Worm (Caenorhabditis elegans) whole organism, young adult: ENCODE results near the gene lin-15A.
A peak's percentile ranks its signal among the peaks of the same experiment; 100 is the strongest.

Experiments
- B0035.1 ChIP-seq: sonication (generic microtip); optimal IDR thresholded peaks from 2 replicates; lab custom pipeline; 2016; ENCODE audit warnings: missing genetic modification characterization, mild to moderate bottlenecking, missing compliant biosample characterization, missing genotype, missing genetic modification reagents
- B0261.1 ChIP-seq: sonication (generic microtip); optimal IDR thresholded peaks from 2 replicates; lab custom pipeline; 2016; ENCODE audit warnings: mild to moderate bottlenecking, missing genetic modification characterization, moderate library complexity, missing compliant biosample characterization
- B0336.3 ChIP-seq: fragments of 200-800 bp; sonication (Bioruptor generic); IDR thresholded peaks from 2 replicates; pipeline ENCODE4 v1.3.6; 2022; ENCODE audit warnings: missing genetic modification characterization, missing compliant biosample characterization
- D2030.7 ChIP-seq: fragments of 200-800 bp; sonication (Bioruptor generic); IDR thresholded peaks from 2 replicates; pipeline ENCODE4 v1.3.6; 2022; ENCODE audit warnings: missing genetic modification reagents, missing genetic modification characterization, missing compliant biosample characterization
- F10E7.11 ChIP-seq: sonication (generic microtip); optimal IDR thresholded peaks from 2 replicates; lab custom pipeline; 2017; ENCODE audit warnings: mild to moderate bottlenecking, missing genetic modification characterization, moderate library complexity, missing compliant biosample characterization
- F22D6.2 ChIP-seq: sonication (generic microtip); optimal IDR thresholded peaks from 2 replicates; lab custom pipeline; 2016; ENCODE audit warnings: mild to moderate bottlenecking, missing genetic modification characterization, missing compliant biosample characterization
- F49E8.2 ChIP-seq: sonication (generic microtip); optimal IDR thresholded peaks from 3 replicates; lab custom pipeline; 2017; ENCODE audit warnings: missing genetic modification characterization, mild to moderate bottlenecking, missing compliant biosample characterization, antibody characterized with exemption, moderate library complexity; ENCODE audit not compliant: insufficient read depth
- K11D2.4 ChIP-seq: fragments of 200-800 bp; sonication (Bioruptor generic); IDR thresholded peaks from 2 replicates; pipeline ENCODE4 v1.3.6; 2022; ENCODE audit warnings: missing genetic modification reagents, missing genetic modification characterization, missing compliant biosample characterization
- Y56A3A.18 ChIP-seq: fragments of 200-800 bp; sonication (Bioruptor generic); IDR thresholded peaks from 2 replicates; pipeline ENCODE4 v1.3.6; 2022; ENCODE audit warnings: missing genetic modification reagents, missing genetic modification characterization, missing compliant biosample characterization
- Y79H2A.3 ChIP-seq: fragments of 200-800 bp; sonication (Bioruptor generic); conservative IDR thresholded peaks from 2 replicates; pipeline ENCODE4 v1.3.6; 2022; ENCODE audit warnings: missing genetic modification reagents, missing genetic modification characterization, missing compliant biosample characterization
- ZK185.1 ChIP-seq: sonication (generic microtip); optimal IDR thresholded peaks from 2 replicates; lab custom pipeline; 2016; ENCODE audit warnings: mild to moderate bottlenecking, missing genetic modification characterization, missing compliant biosample characterization; ENCODE audit not compliant: poor library complexity, severe bottlenecking
- akir-1 ChIP-seq: fragments of 200-800 bp; sonication (Bioruptor generic); optimal IDR thresholded peaks from 2 replicates; lab custom pipeline; 2018; ENCODE audit warnings: mild to moderate bottlenecking, missing genetic modification characterization, moderate library complexity, missing compliant biosample characterization
- attf-3 ChIP-seq: fragments of 200-800 bp; sonication (Bioruptor generic); conservative IDR thresholded peaks from 2 replicates; pipeline ENCODE4 v1.3.6; 2022; ENCODE audit warnings: missing genetic modification reagents, missing genetic modification characterization, missing compliant biosample characterization
- attf-6 ChIP-seq: fragments of 200-800 bp; sonication (Bioruptor generic); IDR thresholded peaks from 2 replicates; pipeline ENCODE4 v1.3.6; 2022; ENCODE audit warnings: missing genetic modification reagents, missing genetic modification characterization, missing compliant biosample characterization
- bed-1 ChIP-seq: fragments of 200-800 bp; sonication (Bioruptor generic); IDR thresholded peaks from 2 replicates; pipeline ENCODE4 v1.3.6; 2022; ENCODE audit warnings: missing genetic modification reagents, missing genetic modification characterization, missing compliant biosample characterization
- ccch-3 ChIP-seq: fragments of 200-800 bp; sonication (Bioruptor generic); optimal IDR thresholded peaks from 2 replicates; lab custom pipeline; 2018; ENCODE audit warnings: mild to moderate bottlenecking, missing genetic modification characterization, missing compliant biosample characterization
- ceh-100 ChIP-seq: fragments of 200-800 bp; sonication (Bioruptor generic); IDR thresholded peaks from 2 replicates; pipeline ENCODE4 v1.3.6; 2022; ENCODE audit warnings: missing genetic modification reagents, missing genetic modification characterization, missing compliant biosample characterization
- ceh-58 ChIP-seq: fragments of 200-800 bp; sonication (Bioruptor generic); IDR thresholded peaks from 2 replicates; pipeline ENCODE4 v1.3.6; 2022; ENCODE audit warnings: missing genetic modification characterization, missing compliant biosample characterization
- die-1 ChIP-seq: sonication (generic microtip); optimal IDR thresholded peaks from 2 replicates; lab custom pipeline; 2016; ENCODE audit warnings: missing genotype, mild to moderate bottlenecking, missing genetic modification characterization, missing compliant biosample characterization
- egl-44 ChIP-seq: fragments of 200-800 bp; sonication (Bioruptor generic); IDR thresholded peaks from 2 replicates; pipeline ENCODE4 v1.3.6; 2022; ENCODE audit warnings: missing genetic modification reagents, missing genetic modification characterization, missing compliant biosample characterization
- ekl-4 ChIP-seq: fragments of 200-800 bp; sonication (Bioruptor generic); IDR thresholded peaks from 2 replicates; pipeline ENCODE4 v1.3.6; 2022; ENCODE audit warnings: missing genetic modification reagents, missing genetic modification characterization, missing compliant biosample characterization
- him-1 ChIP-seq: sonication (generic microtip); optimal IDR thresholded peaks from 2 replicates; lab custom pipeline; 2016; ENCODE audit warnings: missing genotype, missing genetic modification reagents, missing genetic modification characterization, missing compliant biosample characterization
- hlh-26 ChIP-seq: fragments of 200-800 bp; sonication (Bioruptor generic); conservative IDR thresholded peaks from 2 replicates; pipeline ENCODE4 v1.3.6; 2022; ENCODE audit warnings: missing genetic modification reagents, missing genetic modification characterization, missing compliant biosample characterization
- hrde-1 ChIP-seq: sonication (generic microtip); optimal IDR thresholded peaks from 2 replicates; lab custom pipeline; 2016; ENCODE audit warnings: missing genetic modification characterization, mild to moderate bottlenecking, missing compliant biosample characterization, moderate library complexity, missing genotype, missing genetic modification reagents, borderline replicate concordance
- hsf-1 ChIP-seq: fragments of 200-800 bp; sonication (Bioruptor generic); IDR thresholded peaks from 2 replicates; pipeline ENCODE4 v1.3.6; 2022; ENCODE audit warnings: missing genetic modification reagents, missing genetic modification characterization, missing compliant biosample characterization
- let-526 ChIP-seq: fragments of 200-800 bp; sonication (Bioruptor generic); IDR thresholded peaks from 2 replicates; pipeline ENCODE4 v1.3.6; 2022; ENCODE audit warnings: missing genetic modification reagents, missing genetic modification characterization, missing compliant biosample characterization
- lin-26 ChIP-seq: fragments of 200-800 bp; sonication (Bioruptor generic); IDR thresholded peaks from 2 replicates; pipeline ENCODE4 v1.3.6; 2022; ENCODE audit warnings: missing genetic modification reagents, missing genetic modification characterization, missing compliant biosample characterization
- lin-35 ChIP-seq, 3 experiments: fragments of 150-350 bp in 2 of 3; sonication (generic microtip) in 1 of 3; optimal IDR thresholded peaks; 2 replicates each; lab custom pipeline; 2014 to 2018; ENCODE audit warnings: missing biosample characterization in 3 of 3, missing genetic modification characterization in 3 of 3, missing genetic modification reagents in 3 of 3
- lin-40 ChIP-seq: sonication (generic microtip); optimal IDR thresholded peaks from 2 replicates; lab custom pipeline; 2016; ENCODE audit warnings: missing genetic modification characterization, mild to moderate bottlenecking, missing compliant biosample characterization, missing genotype, missing genetic modification reagents
- madf-10 ChIP-seq: sonication (generic microtip); optimal IDR thresholded peaks from 2 replicates; lab custom pipeline; 2016; ENCODE audit warnings: mild to moderate bottlenecking, missing genetic modification characterization, missing compliant biosample characterization
- madf-8 ChIP-seq: fragments of 200-800 bp; sonication (Bioruptor generic); conservative IDR thresholded peaks from 2 replicates; pipeline ENCODE4 v1.3.6; 2022; ENCODE audit warnings: missing genetic modification reagents, missing genetic modification characterization, missing compliant biosample characterization
- mel-28 ChIP-seq: sonication (generic microtip); optimal IDR thresholded peaks from 2 replicates; lab custom pipeline; 2016; ENCODE audit warnings: borderline replicate concordance, mild to moderate bottlenecking, missing genetic modification characterization, missing compliant biosample characterization
- nfya-2 ChIP-seq: fragments of 200-800 bp; sonication (Bioruptor generic); IDR thresholded peaks from 2 replicates; pipeline ENCODE4 v1.3.6; 2022; ENCODE audit warnings: missing genetic modification reagents, missing genetic modification characterization, missing compliant biosample characterization
- nfyb-1 ChIP-seq: fragments of 200-800 bp; sonication (Bioruptor generic); IDR thresholded peaks from 2 replicates; pipeline ENCODE4 v1.3.6; 2022; ENCODE audit warnings: missing genetic modification reagents, missing genetic modification characterization, missing compliant biosample characterization
- nhr-179 ChIP-seq: sonication (generic microtip); optimal IDR thresholded peaks from 2 replicates; lab custom pipeline; 2016; ENCODE audit warnings: mild to moderate bottlenecking, missing genetic modification characterization, missing compliant biosample characterization
- nhr-27 ChIP-seq: fragments of 200-800 bp; sonication (Bioruptor generic); optimal IDR thresholded peaks from 2 replicates; lab custom pipeline; 2018; ENCODE audit warnings: mild to moderate bottlenecking, missing genetic modification characterization, moderate library complexity, missing compliant biosample characterization
- nhr-80 ChIP-seq: sonication (generic microtip); optimal IDR thresholded peaks from 2 replicates; lab custom pipeline; 2016; ENCODE audit warnings: missing genetic modification characterization, missing compliant biosample characterization
- pbrm-1 ChIP-seq: fragments of 200-800 bp; sonication (Bioruptor generic); IDR thresholded peaks from 2 replicates; pipeline ENCODE4 v1.3.6; 2022; ENCODE audit warnings: missing genetic modification reagents, missing genetic modification characterization, missing compliant biosample characterization
- repo-1 ChIP-seq: sonication (generic microtip); optimal IDR thresholded peaks from 2 replicates; lab custom pipeline; 2017; ENCODE audit warnings: mild to moderate bottlenecking, missing genetic modification characterization, missing compliant biosample characterization
- rpc-1 ChIP-seq, 2 experiments: fragments of 150-350 bp in 1 of 2; sonication (generic microtip) in 1 of 2; optimal IDR thresholded peaks; 2 replicates each; lab custom pipeline; 2014 to 2018; ENCODE audit warnings: missing biosample characterization in 1 of 2, missing genetic modification characterization in 1 of 2, missing genetic modification reagents in 1 of 2, missing genotype in 1 of 2
- sea-2 ChIP-seq: fragments of 200-800 bp; sonication (Bioruptor generic); IDR thresholded peaks from 2 replicates; pipeline ENCODE4 v1.3.6; 2022; ENCODE audit warnings: missing genetic modification characterization, missing compliant biosample characterization
- snpc-1.1 ChIP-seq: sonication (generic microtip); optimal IDR thresholded peaks from 2 replicates; lab custom pipeline; 2017; ENCODE audit warnings: missing genetic modification characterization, mild to moderate bottlenecking, missing compliant biosample characterization, antibody characterized with exemption, moderate library complexity, missing genotype, missing genetic modification reagents; ENCODE audit not compliant: insufficient read depth
- tbp1 ChIP-seq: fragments of 200-800 bp; sonication (Bioruptor generic); optimal IDR thresholded peaks from 2 replicates; lab custom pipeline; 2018; ENCODE audit warnings: mild to moderate bottlenecking, missing genetic modification characterization, missing compliant biosample characterization
- zim-3 ChIP-seq: sonication (generic microtip); optimal IDR thresholded peaks from 2 replicates; lab custom pipeline; 2017; ENCODE audit warnings: mild to moderate bottlenecking, missing genetic modification characterization, moderate library complexity, missing compliant biosample characterization
- ztf-6 ChIP-seq: fragments of 200-800 bp; sonication (Bioruptor generic); IDR thresholded peaks from 2 replicates; pipeline ENCODE4 v1.3.6; 2022; ENCODE audit warnings: missing genetic modification reagents, missing genetic modification characterization, missing compliant biosample characterization

lin-15A gene

DNA sequence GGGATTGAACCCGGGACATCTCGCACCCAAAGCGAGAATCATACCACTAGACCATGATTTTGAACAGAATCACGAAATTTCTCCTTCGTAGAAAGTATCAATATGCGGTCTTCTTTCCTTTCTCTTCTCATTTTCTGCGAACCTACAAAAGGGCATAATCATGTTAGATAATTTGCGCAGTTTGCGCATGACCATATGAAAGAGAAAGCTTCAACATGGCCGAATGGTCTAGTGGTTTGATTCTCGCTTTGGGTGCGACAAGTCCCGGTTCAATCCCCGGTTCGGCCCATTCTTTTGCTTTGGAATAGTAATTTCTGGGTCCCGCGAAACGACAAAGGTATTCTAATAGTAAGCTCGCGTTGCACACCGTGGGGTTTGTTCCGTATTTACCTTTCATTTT, 16.0 kb downstream of the lin-15A start (continued):
- peak; percentile 56 for TF ChIP-seq ZK185.1 (tag; lab: Kevin White, UChicago)
- peak; percentile 36; the same call in 1 of the 2 replicates for TF ChIP-seq D2030.7
- TF ChIP-seq rpc-1 (optimal IDR thresholded peaks at IDR 0.05; lab: Kevin White, UChicago) = peak; percentile 61
- TF ChIP-seq rpc-1 (tag; optimal IDR thresholded peaks at IDR 0.05; lab: Kevin White, UChicago) = peak; percentile 69
- TF ChIP-seq bed-1 (GFP tag; lab: Robert Waterston, UW) = no peak
- TF ChIP-seq hlh-26 = no peak
- no peak for TF ChIP-seq B0035.1 (tag; lab: Kevin White, UChicago)
- peak; percentile 72 for TF ChIP-seq nfyb-1 (GFP tag; lab: Robert Waterston, UW)
- peak; percentile 10; the same call in 1 of the 2 replicates for TF ChIP-seq madf-8 (GFP tag; lab: Robert Waterston, UW)
- no peak for TF ChIP-seq madf-10 (tag; lab: Kevin White, UChicago)
- TF ChIP-seq F49E8.2 = no peak

DNA sequence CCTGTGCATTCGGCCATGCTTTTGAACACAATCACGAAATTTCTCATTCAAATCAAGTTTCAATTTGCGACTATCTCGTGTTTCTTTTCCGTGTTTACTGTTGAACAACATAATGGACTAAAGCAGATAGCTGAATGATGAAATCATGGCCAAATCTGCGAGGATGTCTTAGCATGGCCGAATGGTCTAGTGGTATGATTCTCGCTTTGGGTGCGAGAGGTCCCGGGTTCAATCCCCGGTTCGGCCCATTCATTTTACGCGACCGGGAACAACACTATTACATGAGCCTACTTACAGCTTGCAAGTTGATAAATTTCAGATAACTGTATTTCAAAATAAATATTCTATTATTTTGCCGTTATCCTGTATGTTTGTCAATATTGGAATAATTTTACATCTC, 19.5 kb downstream of the lin-15A start:
- TF ChIP-seq let-526 (GFP tag; lab: Robert Waterston, UW) (no peak), egl-44 (GFP tag; lab: Robert Waterston, UW) (no peak), die-1 (peak; percentile 44), D2030.7 (peak; percentile 75), tbp1 (GFP tag; lab: Kevin White, UChicago) (peak; percentile 85), ccch-3 (GFP tag; lab: Kevin White, UChicago) (no peak), lin-35 (GFP tag; optimal IDR thresholded peaks at IDR 0.05; lab: Kevin White, UChicago) (no peak), ceh-100 (no peak), mel-28 (tag; lab: Kevin White, UChicago) (no peak), repo-1 (tag; lab: Kevin White, UChicago) (no peak), nhr-27 (tag; lab: Kevin White, UChicago) (no peak), hrde-1 (tag; lab: Kevin White, UChicago) (no peak), snpc-1.1 (tag; lab: Kevin White, UChicago) (peak; percentile 8), B0261.1 (tag; lab: Kevin White, UChicago) (peak; percentile 55), ekl-4 (GFP tag; lab: Robert Waterston, UW) (0 out of 2 replicates have a peak, but pooled peaks have one; percentile 17), attf-3 (GFP tag; lab: Robert Waterston, UW) (no peak), F22D6.2 (tag; lab: Kevin White, UChicago) (no peak), ZK185.1 (tag; lab: Kevin White, UChicago) (no peak), attf-6 (GFP tag; lab: Robert Waterston, UW) (0 out of 2 replicates have a peak, but pooled peaks have one; percentile 31), pbrm-1 (GFP tag; lab: Robert Waterston, UW) (peak; percentile 45; the same call in 1 of the 2 replicates), ztf-6 (GFP tag; lab: Robert Waterston, UW) (no peak), him-1 (tag; lab: Kevin White, UChicago) (no peak), sea-2 (GFP tag; lab: Robert Waterston, UW) (no peak), ceh-58 (GFP tag; lab: Robert Waterston, UW) (no peak), rpc-1 (optimal IDR thresholded peaks at IDR 0.05; lab: Kevin White, UChicago) (peak; percentile 46), rpc-1 (tag; optimal IDR thresholded peaks at IDR 0.05; lab: Kevin White, UChicago) (peak; percentile 75), B0336.3 (GFP tag; lab: Robert Waterston, UW) (no peak), K11D2.4 (GFP tag; lab: Robert Waterston, UW) (no peak), nhr-179 (tag; lab: Kevin White, UChicago) (no peak), Y79H2A.3 (GFP tag; lab: Robert Waterston, UW) (no peak), hlh-26 (no peak), hsf-1 (GFP tag; lab: Robert Waterston, UW) (no peak), zim-3 (no peak), Y56A3A.18 (GFP tag; lab: Robert Waterston, UW) (peak; percentile 39; the same call in 1 of the 2 replicates), B0035.1 (tag; lab: Kevin White, UChicago) (no peak), lin-40 (tag; lab: Kevin White, UChicago) (no peak), lin-26 (GFP tag; lab: Robert Waterston, UW) (peak; percentile 77), bed-1 (GFP tag; lab: Robert Waterston, UW) (no peak), F10E7.11 (tag; lab: Kevin White, UChicago) (no peak), akir-1 (GFP tag; lab: Kevin White, UChicago) (no peak), nfya-2 (GFP tag; lab: Robert Waterston, UW) (no peak), nhr-80 (no peak)
